Fruit fly (Drosophila melanogaster): Measurements from ENCODE around the gene CG8500.

The CG8500 gene

dm6 chr3R:9747272-9747874 is 37.1 kb upstream of the CG8500 start, which contains the start of gene CG12948 (continued):
- peak; percentile 65 for TF ChIP-seq nom (GFP tag; optimal IDR thresholded peaks at IDR 0.05)
- peak; percentile 23 for TF ChIP-seq Bdp1 (GFP tag; optimal IDR thresholded peaks at IDR 0.05)
- peak; percentile 54 for TF ChIP-seq CG4424 (GFP tag; optimal IDR thresholded peaks at IDR 0.05)
- peak in 1 of 3 experiments; percentile 63 for TF ChIP-seq lola (GFP tag; optimal IDR thresholded peaks at IDR 0.05)
- peak; percentile 71 for TF ChIP-seq tna (GFP tag; IDR thresholded peaks at IDR 0.05; ENCODE audit: partially characterized antibody)
- no peak for TF ChIP-seq gem (tag; optimal IDR thresholded peaks at IDR 0.05)
- TF ChIP-seq CG5180 (GFP tag; optimal IDR thresholded peaks at IDR 0.05) = no peak
- TF ChIP-seq CG6654 (GFP tag; optimal IDR thresholded peaks at IDR 0.05) = no peak
- TF ChIP-seq slp2 (GFP tag; optimal IDR thresholded peaks at IDR 0.05) = peak; percentile 21
- peak; percentile 77 for TF ChIP-seq amos (GFP tag; IDR thresholded peaks at IDR 0.05; ENCODE audit: partially characterized antibody)
- TF ChIP-seq sr (GFP tag; IDR thresholded peaks at IDR 0.05) = peak; percentile 93
- TF ChIP-seq CG1233 (GFP tag; optimal IDR thresholded peaks at IDR 0.05) = no peak
- peak; percentile 42; the same call in 1 of the 2 replicates for TF ChIP-seq al (GFP tag; IDR thresholded peaks at IDR 0.05)
- no peak for TF ChIP-seq cato (GFP tag; optimal IDR thresholded peaks at IDR 0.05; ENCODE audit: borderline replicate concordance)
- TF ChIP-seq CG8281 (tag; optimal IDR thresholded peaks at IDR 0.05) = no peak
- no peak for TF ChIP-seq br (optimal IDR thresholded peaks at IDR 0.05)
- TF ChIP-seq CG7372 (GFP tag; IDR thresholded peaks at IDR 0.05) = no peak
- no peak for TF ChIP-seq hkb (optimal IDR thresholded peaks at IDR 0.05)
- no peak for TF ChIP-seq hkb (GFP tag; IDR thresholded peaks at IDR 0.05)
- peak; percentile 30 for TF ChIP-seq CG33213 (GFP tag; optimal IDR thresholded peaks at IDR 0.05)
- TF ChIP-seq Rx (GFP tag; IDR thresholded peaks at IDR 0.05) = no peak
- TF ChIP-seq rib (GFP tag; IDR thresholded peaks at IDR 0.05) = no peak
- peak; percentile 55 for TF ChIP-seq Sin3A (optimal IDR thresholded peaks at IDR 0.05)
- TF ChIP-seq CG10267 (tag; optimal IDR thresholded peaks at IDR 0.05) = peak; percentile 40
- TF ChIP-seq vvl (GFP tag; IDR thresholded peaks at IDR 0.05) = peak; percentile 69
- TF ChIP-seq Ets97D (GFP tag; optimal IDR thresholded peaks at IDR 0.05) = peak; percentile 46
- TF ChIP-seq CG11247 (GFP tag; IDR thresholded peaks at IDR 0.05) = peak; percentile 18; the same call in 1 of the 2 replicates
- TF ChIP-seq Dll (GFP tag; IDR thresholded peaks at IDR 0.05; ENCODE audit: partially characterized antibody) = peak; percentile 99
- peak; percentile 40 for TF ChIP-seq CG30020 (tag; optimal IDR thresholded peaks at IDR 0.05)
- peak; percentile 21 for TF ChIP-seq chn (GFP tag; optimal IDR thresholded peaks at IDR 0.05)
- peak; percentile 11 for TF ChIP-seq CG2875 (GFP tag; optimal IDR thresholded peaks at IDR 0.05)
- peak; percentile 90 for TF ChIP-seq Sry-β (GFP tag; optimal IDR thresholded peaks at IDR 0.05)
- no peak for TF ChIP-seq prd (optimal IDR thresholded peaks at IDR 0.05)
- TF ChIP-seq prd (GFP tag; IDR thresholded peaks at IDR 0.05) = peak; percentile 34; the same call in 1 of the 3 replicates
- no peak for TF ChIP-seq CG30431 (GFP tag; optimal IDR thresholded peaks at IDR 0.05)
- peak; percentile 6; the same call in 1 of the 4 replicates for TF ChIP-seq Gug (GFP tag; IDR thresholded peaks at IDR 0.05)
- TF ChIP-seq CG2712 (tag; optimal IDR thresholded peaks at IDR 0.05) = no peak
- peak; percentile 50 for TF ChIP-seq CG1603 (tag; optimal IDR thresholded peaks at IDR 0.05)
- peak; percentile 32 for TF ChIP-seq BtbVII (GFP tag; optimal IDR thresholded peaks at IDR 0.05)
- no peak for TF ChIP-seq ara (GFP tag; IDR thresholded peaks at IDR 0.05)
- peak; percentile 97 for TF ChIP-seq sqz (GFP tag; optimal IDR thresholded peaks at IDR 0.05)
- TF ChIP-seq crc (GFP tag; optimal IDR thresholded peaks at IDR 0.05) = peak; percentile 29
- no peak for TF ChIP-seq seq (GFP tag; IDR thresholded peaks at IDR 0.05)
- 0 out of 3 replicates have a peak, but pooled peaks have one; percentile 27 for TF ChIP-seq CG11093 (GFP tag; IDR thresholded peaks at IDR 0.05)
- no peak for TF ChIP-seq CG18764 (GFP tag; optimal IDR thresholded peaks at IDR 0.05)
- TF ChIP-seq CG15073 (GFP tag; optimal IDR thresholded peaks at IDR 0.05) = no peak
- peak; percentile 56 for TF ChIP-seq maf-S (GFP tag; optimal IDR thresholded peaks at IDR 0.05)
- peak; percentile 96 for TF ChIP-seq CG13287 (GFP tag; IDR thresholded peaks at IDR 0.05; ENCODE audit: partially characterized antibody)
- TF ChIP-seq Oaz (GFP tag; IDR thresholded peaks at IDR 0.05) = no peak
- peak; percentile 57 for TF ChIP-seq CG13775 (GFP tag; optimal IDR thresholded peaks at IDR 0.05)
- peak; percentile 11 for TF ChIP-seq ems (GFP tag; optimal IDR thresholded peaks at IDR 0.05)

Data from whole organism, embryonic.